Worm (Caenorhabditis elegans): ENCODE data around the gene him-17.

The him-17 gene

ce11 chrV:13130439-13130840, 46.1 kb upstream of the him-17 start (continued):
- TF ChIP-seq rec-8 (tag; optimal IDR thresholded peaks at IDR 0.05) (no peak), T26A5.8 (tag; optimal IDR thresholded peaks at IDR 0.05) (no peak), ceh-27 (GFP tag; optimal IDR thresholded peaks at IDR 0.05) (peak; percentile 30), F57A8.1 (GFP tag; optimal IDR thresholded peaks at IDR 0.05) (no peak), ceh-100 (GFP tag; IDR thresholded peaks at IDR 0.05) (no peak), ceh-40 (GFP tag; IDR thresholded peaks at IDR 0.05) (no peak), madf-6 (GFP tag; IDR thresholded peaks at IDR 0.05) (no peak; the same call in 1 of the 2 replicates), F55B11.4 (tag; optimal IDR thresholded peaks at IDR 0.05; ENCODE audit: borderline replicate concordance, insufficient read depth) (no peak), rcor-1 (GFP tag; IDR thresholded peaks at IDR 0.05) (peak; percentile 28; the same call in 1 of the 2 replicates), attf-6 (GFP tag; IDR thresholded peaks at IDR 0.05) (no peak), egrh-3 (GFP tag; IDR thresholded peaks at IDR 0.05) (no peak; the same call in 1 of the 2 replicates), chd-7 (tag; optimal IDR thresholded peaks at IDR 0.05) (no peak), ztf-28 (GFP tag; IDR thresholded peaks at IDR 0.05) (no peak), T07F8.4 (tag; optimal IDR thresholded peaks at IDR 0.05) (no peak), mxl-1 (tag; optimal IDR thresholded peaks at IDR 0.05) (no peak), zim-3 (tag; optimal IDR thresholded peaks at IDR 0.05) (no peak), ceh-79 (tag; optimal IDR thresholded peaks at IDR 0.05) (no peak), die-1 (tag; optimal IDR thresholded peaks at IDR 0.05) (peak; percentile 17), nhr-80 (tag; optimal IDR thresholded peaks at IDR 0.05) (peak; percentile 99), K12H6.12 (tag; optimal IDR thresholded peaks at IDR 0.05) (peak; percentile 80), lin-35 (GFP tag; optimal IDR thresholded peaks at IDR 0.05) (peak in 1 of 3 experiments; percentile 13), pha-4 (tag; optimal IDR thresholded peaks at IDR 0.05) (no peak), C17E4.6 (GFP tag; IDR thresholded peaks at IDR 0.05) (no peak), zfh-2 (GFP tag; conservative IDR thresholded peaks at IDR 0.05) (peak; percentile 96), gei-17 (GFP tag; optimal IDR thresholded peaks at IDR 0.05) (no peak), bed-2 (GFP tag; IDR thresholded peaks at IDR 0.05) (no peak), madf-10 (tag; optimal IDR thresholded peaks at IDR 0.05) (peak; percentile 27), unc-130 (GFP tag; optimal IDR thresholded peaks at IDR 0.05) (no peak), Y67H2A.10 (GFP tag; conservative IDR thresholded peaks at IDR 0.05) (no peak), hsf-1 (GFP tag; IDR thresholded peaks at IDR 0.05) (no peak), B0336.3 (GFP tag; IDR thresholded peaks at IDR 0.05) (peak; percentile 80), hlh-26 (GFP tag; conservative IDR thresholded peaks at IDR 0.05) (no peak), mcd-1 (GFP tag; IDR thresholded peaks at IDR 0.05) (peak; percentile 55; the same call in 1 of the 2 replicates), lir-1 (GFP tag; conservative IDR thresholded peaks at IDR 0.05) (no peak), ztf-18 (tag; optimal IDR thresholded peaks at IDR 0.05) (peak; percentile 18), sea-2 (GFP tag; IDR thresholded peaks at IDR 0.05) (no peak), ztf-26 (tag; optimal IDR thresholded peaks at IDR 0.05) (no peak), mes-4 (tag; optimal IDR thresholded peaks at IDR 0.05) (no peak), nfya-1 (tag; optimal IDR thresholded peaks at IDR 0.05; ENCODE audit: borderline replicate concordance, insufficient read depth) (no peak), nhr-90 (tag; optimal IDR thresholded peaks at IDR 0.05) (peak; percentile 40), egl-18 (GFP tag; IDR thresholded peaks at IDR 0.05) (no peak), sdz-38 (tag; optimal IDR thresholded peaks at IDR 0.05) (no peak), atf-7 (tag; optimal IDR thresholded peaks at IDR 0.05) (peak; percentile 67), B0035.1 (tag; optimal IDR thresholded peaks at IDR 0.05) (no peak), lin-40 (tag; optimal IDR thresholded peaks at IDR 0.05) (peak; percentile 38), B0261.1 (tag; optimal IDR thresholded peaks at IDR 0.05) (no peak), lin-26 (GFP tag; IDR thresholded peaks at IDR 0.05) (no peak), Y53F4B.3 (GFP tag; IDR thresholded peaks at IDR 0.05) (no peak), Y56A3A.18 (GFP tag; IDR thresholded peaks at IDR 0.05) (0 out of 2 replicates have a peak, but pooled peaks have one; percentile 38), F57C9.4 (tag; optimal IDR thresholded peaks at IDR 0.05) (no peak)
